Worm (Caenorhabditis elegans) whole organism, L2 larva: ENCODE results near the gene henn-1.

ENCODE experiments used
- C34F6.9 ChIP-seq: fragments of 150-350 bp; optimal IDR thresholded peaks from 2 replicates; lab custom pipeline; 2014; ENCODE audit warnings: missing biosample characterization, missing genetic modification characterization
- F13H6.1 ChIP-seq: sonication (generic microtip); optimal IDR thresholded peaks from 2 replicates; lab custom pipeline; 2016; ENCODE audit warnings: missing genetic modification characterization, missing compliant biosample characterization
- R02D3.7 ChIP-seq: fragments of 150-350 bp; optimal IDR thresholded peaks from 2 replicates; lab custom pipeline; 2014; ENCODE audit warnings: missing biosample characterization, missing genetic modification characterization
- ZK546.5 ChIP-seq: sonication (generic microtip); optimal IDR thresholded peaks from 2 replicates; lab custom pipeline; 2017; ENCODE audit warnings: missing biosample characterization, missing genetic modification characterization
- alr-1 ChIP-seq: fragments of 150-350 bp; optimal IDR thresholded peaks from 2 replicates; lab custom pipeline; 2014; ENCODE audit warnings: missing biosample characterization, missing genetic modification characterization
- blmp-1 ChIP-seq: sonication (generic microtip); optimal IDR thresholded peaks from 2 replicates; lab custom pipeline; 2017; ENCODE audit warnings: missing genetic modification characterization, mild to moderate bottlenecking, missing compliant biosample characterization, antibody characterized with exemption, moderate library complexity; ENCODE audit not compliant: insufficient read depth
- ceh-16 ChIP-seq: fragments of 150-350 bp; optimal IDR thresholded peaks from 2 replicates; lab custom pipeline; 2014; ENCODE audit warnings: missing biosample characterization, missing genetic modification characterization
- ceh-82 ChIP-seq: fragments of 150-350 bp; optimal IDR thresholded peaks from 2 replicates; lab custom pipeline; 2014; ENCODE audit warnings: missing biosample characterization, missing genetic modification characterization
- crh-2 ChIP-seq: sonication (generic microtip); optimal IDR thresholded peaks from 2 replicates; lab custom pipeline; 2017; ENCODE audit warnings: missing biosample characterization, missing genetic modification characterization
- egl-27 ChIP-seq: sonication (generic microtip); optimal IDR thresholded peaks from 3 replicates; lab custom pipeline; 2017; ENCODE audit warnings: missing biosample characterization, missing genetic modification reagents, missing genetic modification characterization
- elt-1 ChIP-seq: fragments of 150-350 bp; optimal IDR thresholded peaks from 2 replicates; lab custom pipeline; 2014; ENCODE audit warnings: missing biosample characterization, missing genetic modification characterization
- elt-3 ChIP-seq: sonication (generic microtip); optimal IDR thresholded peaks from 2 replicates; lab custom pipeline; 2017; ENCODE audit warnings: missing biosample characterization, missing genetic modification characterization
- fos-1 ChIP-seq: fragments of 150-350 bp; optimal IDR thresholded peaks from 2 replicates; lab custom pipeline; 2014; ENCODE audit warnings: missing biosample characterization, missing genetic modification characterization
- gmeb-1 ChIP-seq: fragments of 150-350 bp; optimal IDR thresholded peaks from 2 replicates; lab custom pipeline; 2014; ENCODE audit warnings: missing biosample characterization, missing genetic modification characterization
- lin-13 ChIP-seq: fragments of 150-350 bp; optimal IDR thresholded peaks from 2 replicates; lab custom pipeline; 2014; ENCODE audit warnings: missing biosample characterization, missing genetic modification reagents, missing genetic modification characterization
- lin-39 ChIP-seq: fragments of 150-350 bp; optimal IDR thresholded peaks from 2 replicates; lab custom pipeline; 2014; ENCODE audit warnings: missing biosample characterization, missing genetic modification reagents, missing genetic modification characterization
- lsy-2 ChIP-seq, 2 experiments: fragments of 150-350 bp in 1 of 2; sonication (generic microtip) in 1 of 2; optimal IDR thresholded peaks; 2 replicates each; lab custom pipeline; 2014 to 2017; ENCODE audit warnings: missing biosample characterization in 2 of 2, missing genetic modification characterization in 2 of 2
- mdl-1 ChIP-seq, 2 experiments: fragments of 150-350 bp in 1 of 2; sonication (generic microtip) in 1 of 2; optimal IDR thresholded peaks; 2 replicates each; lab custom pipeline; 2017; ENCODE audit warnings: missing biosample characterization in 2 of 2, missing genetic modification characterization in 2 of 2
- nhr-10 ChIP-seq: sonication (generic microtip); optimal IDR thresholded peaks from 2 replicates; lab custom pipeline; 2017; ENCODE audit warnings: missing biosample characterization, missing genetic modification characterization
- nhr-11 ChIP-seq: fragments of 150-350 bp; optimal IDR thresholded peaks from 2 replicates; lab custom pipeline; 2014; ENCODE audit warnings: missing biosample characterization, missing genetic modification characterization
- nhr-129 ChIP-seq: fragments of 150-350 bp; optimal IDR thresholded peaks from 2 replicates; lab custom pipeline; 2014; ENCODE audit warnings: missing biosample characterization, missing genetic modification characterization
- nhr-23 ChIP-seq: fragments of 150-350 bp; optimal IDR thresholded peaks from 2 replicates; lab custom pipeline; 2014; ENCODE audit warnings: missing biosample characterization, missing genetic modification reagents, missing genetic modification characterization
- nhr-25 ChIP-seq: fragments of 150-350 bp; sonication (generic microtip); optimal IDR thresholded peaks from 3 replicates; lab custom pipeline; 2014; ENCODE audit warnings: missing biosample characterization, missing genetic modification characterization
- sem-4 ChIP-seq: fragments of 150-350 bp; optimal IDR thresholded peaks from 2 replicates; lab custom pipeline; 2014; ENCODE audit warnings: missing biosample characterization, missing genetic modification reagents, missing genetic modification characterization
- skn-1 ChIP-seq: sonication (generic microtip); optimal IDR thresholded peaks from 2 replicates; lab custom pipeline; 2017; ENCODE audit warnings: missing biosample characterization, missing genetic modification characterization
- sma-3 ChIP-seq: sonication (generic microtip); optimal IDR thresholded peaks from 2 replicates; lab custom pipeline; 2016; ENCODE audit warnings: missing genetic modification reagents, missing genetic modification characterization, missing compliant biosample characterization
- sma-9 ChIP-seq, 2 experiments: fragments of 150-350 bp in 1 of 2; sonication (generic microtip) in 1 of 2; optimal IDR thresholded peaks; 2 replicates each; lab custom pipeline; 2014 to 2016; ENCODE audit warnings: missing genetic modification characterization in 2 of 2, mild to moderate bottlenecking in 1 of 2, missing biosample characterization in 1 of 2, missing compliant biosample characterization in 1 of 2, missing genetic modification reagents in 1 of 2, moderate library complexity in 1 of 2
- unc-39 ChIP-seq: fragments of 150-350 bp; optimal IDR thresholded peaks from 2 replicates; lab custom pipeline; 2014; ENCODE audit warnings: missing biosample characterization, missing genetic modification characterization
- unc-55 ChIP-seq: fragments of 150-350 bp; sonication (generic microtip); optimal IDR thresholded peaks from 3 replicates; lab custom pipeline; 2014; ENCODE audit warnings: missing biosample characterization, missing genetic modification reagents, missing genetic modification characterization

Gene henn-1

ce11 chrIII:8265753-8266152 is 33.3 kb downstream of the henn-1 start, which contains the start of gene mrps-9:
Gene mrps-9 (plus strand): TSS chrIII:8266062.
- TF ChIP-seq crh-2 = peak; percentile 8
- TF ChIP-seq blmp-1 (tag; lab: Kevin White, UChicago) = peak; percentile 29
- no peak for TF ChIP-seq ceh-16
- peak; percentile 53 for TF ChIP-seq unc-55 (GFP tag; lab: Kevin White, UChicago)

DNA sequence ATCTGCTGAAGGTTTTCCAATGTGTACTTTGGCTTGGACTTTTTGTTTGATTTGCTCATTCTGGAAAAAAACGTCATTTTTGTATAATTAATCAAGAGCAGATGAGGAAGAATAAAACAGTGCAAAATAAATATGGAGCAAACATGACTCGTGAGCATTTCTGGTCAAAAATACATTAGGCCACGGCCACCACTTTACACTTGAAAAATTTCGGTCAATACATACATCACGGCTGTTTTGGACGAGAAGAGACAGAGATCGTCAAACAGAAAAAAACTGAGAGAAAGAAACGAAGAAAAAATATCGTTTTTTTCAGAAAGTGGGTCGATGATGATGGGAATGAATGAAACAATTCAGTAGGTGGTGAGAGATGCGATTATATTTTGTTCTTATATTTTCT is 35.8 kb downstream of the henn-1 start, which contains the start of the genes F09G8.7 and crn-7:
F09G8.7 (minus strand) TSS at position 60 of the 400 bp plus-strand sequence.
crn-7 (plus strand) TSS at position 236 of the 400 bp plus-strand sequence.
- TF ChIP-seq sma-9 (GFP tag; optimal IDR thresholded peaks at IDR 0.05; lab: Kevin White, UChicago) (no peak), sma-9 (tag; optimal IDR thresholded peaks at IDR 0.05; lab: Kevin White, UChicago) (no peak), C34F6.9 (tag; lab: Kevin White, UChicago) (peak; percentile 64), unc-55 (GFP tag; lab: Kevin White, UChicago) (peak; percentile 8), sem-4 (tag; lab: Kevin White, UChicago) (no peak), fos-1 (tag; lab: Kevin White, UChicago) (peak; percentile 20), lin-39 (tag; lab: Kevin White, UChicago) (no peak), alr-1 (tag; lab: Kevin White, UChicago) (no peak), nhr-129 (peak; percentile 51), lsy-2 (tag; optimal IDR thresholded peaks at IDR 0.05; lab: Kevin White, UChicago) (peak in 1 of 2 experiments; percentile 47), ZK546.5 (no peak), F13H6.1 (tag; lab: Kevin White, UChicago) (no peak)

DNA sequence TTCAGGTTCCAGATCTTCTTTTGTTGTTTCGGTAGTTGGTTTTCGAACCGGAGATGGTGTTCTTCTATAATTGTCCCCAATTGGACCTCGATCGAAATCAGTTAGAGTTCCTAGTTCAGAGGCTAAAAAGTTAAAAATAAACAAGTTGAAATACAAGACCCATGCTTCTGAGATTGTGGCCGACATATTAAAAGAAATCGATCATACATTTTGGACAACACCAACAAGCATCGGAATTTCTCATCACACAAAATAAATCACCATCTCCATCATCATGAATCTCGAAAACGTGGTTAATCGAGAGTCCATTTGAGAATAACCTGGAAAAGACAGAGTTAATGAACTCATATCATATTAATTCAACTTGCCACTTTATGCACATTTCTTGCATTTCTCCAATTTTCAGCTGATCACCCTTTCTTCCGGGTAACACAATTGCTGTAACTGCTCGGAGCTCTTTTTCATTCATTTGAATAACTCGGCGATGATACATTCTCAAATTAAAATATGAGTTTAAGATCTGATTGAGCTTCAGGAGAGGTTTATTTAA is 39.3 kb downstream of the henn-1 start, which contains the start of the genes mps-4 and F09G8.10:
mps-4 (minus strand) TSS at position 101 of the 550 bp plus-strand sequence.
F09G8.10 (minus strand) TSS at position 500 of the 550 bp plus-strand sequence.
- TF ChIP-seq skn-1 = no peak

ce11 chrIII:8275871-8276270 is 43.4 kb downstream of the henn-1 start, which contains the start of gene clec-160:
Gene clec-160 (minus strand): TSS chrIII:8275971.
- TF ChIP-seq nhr-25 (no peak), alr-1 (tag; lab: Kevin White, UChicago) (no peak), nhr-11 (no peak), ceh-82 (tag; lab: Kevin White, UChicago) (no peak), nhr-10 (tag; lab: Kevin White, UChicago) (no peak), nhr-23 (tag; lab: Kevin White, UChicago) (no peak), sem-4 (tag; lab: Kevin White, UChicago) (no peak)
- TF ChIP-seq, all 48 proteins: peak for 0

DNA sequence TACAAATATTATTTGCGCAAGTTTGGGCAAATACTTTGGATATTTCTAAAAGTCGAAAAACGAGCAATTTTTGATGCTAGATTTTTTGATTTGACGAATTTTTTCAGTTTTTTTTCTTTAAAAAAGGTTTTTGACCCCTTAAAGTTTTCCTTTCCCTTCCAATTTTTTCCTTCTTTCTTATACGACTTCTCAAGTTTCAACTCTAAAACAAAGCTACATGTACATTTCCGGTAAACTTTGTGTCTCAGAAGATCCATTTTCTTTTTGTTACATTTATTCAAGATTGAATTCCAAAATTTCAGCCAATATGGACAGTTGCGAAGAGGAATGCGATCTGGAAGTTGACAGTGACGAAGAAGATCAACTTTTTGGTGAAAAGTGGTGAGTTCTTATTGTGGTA is 46.4 kb downstream of the henn-1 start, which contains the start of gene mig-10:
mig-10 (plus strand) TSS at position 301 of the 400 bp plus-strand sequence.
- TF ChIP-seq unc-39 (no peak), ceh-16 (no peak), ZK546.5 (no peak), alr-1 (tag; lab: Kevin White, UChicago) (no peak), elt-1 (tag; lab: Kevin White, UChicago) (no peak), sma-3 (GFP tag; lab: Kevin White, UChicago) (no peak), C34F6.9 (tag; lab: Kevin White, UChicago) (no peak), R02D3.7 (tag; lab: Kevin White, UChicago) (no peak), egl-27 (no peak), lsy-2 (tag; optimal IDR thresholded peaks at IDR 0.05; lab: Kevin White, UChicago) (no peak), nhr-23 (tag; lab: Kevin White, UChicago) (no peak), gmeb-1 (tag; lab: Kevin White, UChicago) (no peak), elt-3 (no peak), F13H6.1 (tag; lab: Kevin White, UChicago) (no peak)

DNA sequence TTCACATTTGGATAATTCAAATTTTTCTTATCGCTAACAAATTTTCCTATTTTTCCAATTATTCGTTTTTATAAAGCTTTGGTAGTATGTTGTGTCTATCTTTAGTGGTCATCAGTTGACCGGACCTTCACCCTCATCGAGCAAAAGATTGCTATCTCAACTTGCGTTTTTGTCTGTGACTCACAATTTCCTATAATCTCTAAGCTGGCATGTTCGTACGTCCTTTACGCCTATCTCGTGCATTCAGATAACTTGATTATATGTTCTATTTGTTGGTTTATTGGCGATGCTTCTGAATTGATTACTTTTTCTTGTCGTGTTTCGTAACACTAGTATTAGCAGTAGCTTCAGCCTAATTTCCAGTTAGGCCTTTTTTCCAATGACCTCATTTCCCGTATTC is 47.1 kb downstream of the henn-1 start:
- TF ChIP-seq lin-13 (GFP tag; lab: Kevin White, UChicago) (no peak), mdl-1 (tag; optimal IDR thresholded peaks at IDR 0.05; lab: Kevin White, UChicago) (no peak), nhr-129 (no peak), crh-2 (no peak)
